Worm (Caenorhabditis elegans): ENCODE measurements around the gene T05A7.3.

DNA sequence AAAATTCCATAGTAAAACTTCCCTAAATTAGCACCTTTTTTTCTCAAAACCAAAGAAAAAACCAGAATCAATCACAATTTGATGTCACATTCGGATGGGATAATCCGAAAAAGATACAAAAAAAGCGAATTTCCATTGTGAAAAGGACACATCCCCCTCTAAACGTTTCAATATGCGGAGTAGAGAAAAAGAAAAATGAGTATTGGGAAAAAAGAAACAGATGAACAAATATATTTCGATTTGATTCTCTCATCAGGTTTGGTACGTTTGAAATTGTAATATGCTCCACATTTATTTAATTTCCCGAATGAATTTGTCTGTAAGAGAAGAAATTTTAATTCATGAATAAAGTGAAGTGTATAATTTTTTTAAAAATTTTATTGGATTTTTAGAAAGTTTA, 17.3 kb upstream of the T05A7.3 start:
- TF ChIP-seq nhr-77 (tag; optimal IDR thresholded peaks at IDR 0.05) (no peak), ztf-11 (tag; optimal IDR thresholded peaks at IDR 0.05) (no peak)
